Fruit fly (Drosophila melanogaster) whole organism, prepupa: ENCODE results near the gene CG5225.
A peak's percentile ranks its signal among the peaks of the same experiment; 100 is the strongest.

Experiments used
- CG10631 ChIP-seq: fragments of 200-800 bp; sonication (Bioruptor generic); optimal IDR thresholded peaks from 2 replicates; lab custom pipeline; 2016; ENCODE audit warnings: missing biosample characterization, missing genetic modification characterization
- CG10669 ChIP-seq: fragments of 200-800 bp; sonication (Bioruptor generic); optimal IDR thresholded peaks from 3 replicates; lab custom pipeline; 2018; ENCODE audit warnings: missing biosample characterization, mild to moderate bottlenecking, missing genetic modification characterization, moderate library complexity
- CG11294 ChIP-seq: fragments of 200-800 bp; sonication (Bioruptor generic); IDR thresholded peaks from 2 replicates; pipeline ENCODE4 v1.3.6; 2022; ENCODE audit warnings: missing biosample characterization, missing genetic modification characterization
- CG11762 ChIP-seq: fragments of 200-800 bp; sonication (Bioruptor generic); optimal IDR thresholded peaks from 3 replicates; lab custom pipeline; 2016; ENCODE audit warnings: missing biosample characterization, missing genetic modification characterization; ENCODE audit not compliant: insufficient read depth
- CG15336 ChIP-seq: fragments of 200-800 bp; sonication (Bioruptor generic); IDR thresholded peaks from 2 replicates; pipeline ENCODE4 v1.3.6; 2022; ENCODE audit warnings: missing biosample characterization, missing genetic modification characterization
- CG1621 ChIP-seq: fragments of 200-800 bp; sonication (Bioruptor generic); optimal IDR thresholded peaks from 3 replicates; lab custom pipeline; 2018; ENCODE audit warnings: missing biosample characterization, mild to moderate bottlenecking, missing genetic modification characterization
- CG16779 ChIP-seq: fragments of 200-800 bp; sonication (Bioruptor generic); optimal IDR thresholded peaks from 3 replicates; lab custom pipeline; 2017; ENCODE audit warnings: missing biosample characterization, mild to moderate bottlenecking, missing genetic modification characterization
- CG3032 ChIP-seq: fragments of 200-800 bp; optimal IDR thresholded peaks from 2 replicates; lab custom pipeline; 2019; ENCODE audit warnings: missing biosample characterization, mild to moderate bottlenecking, missing genetic modification characterization, moderate library complexity
- CG31627 ChIP-seq: fragments of 200-800 bp; sonication (Bioruptor generic); optimal IDR thresholded peaks from 3 replicates; lab custom pipeline; 2016; ENCODE audit warnings: missing biosample characterization, missing genetic modification characterization
- CG32006 ChIP-seq: fragments of 200-800 bp; sonication (Bioruptor generic); optimal IDR thresholded peaks from 3 replicates; lab custom pipeline; 2017; ENCODE audit warnings: missing biosample characterization, mild to moderate bottlenecking, missing genetic modification characterization
- CG3919 ChIP-seq: fragments of 200-800 bp; sonication (Bioruptor generic); optimal IDR thresholded peaks from 3 replicates; lab custom pipeline; 2016; ENCODE audit warnings: missing biosample characterization, missing genetic modification characterization
- CG4318 ChIP-seq: fragments of 200-800 bp; sonication (Bioruptor generic); optimal IDR thresholded peaks from 3 replicates; lab custom pipeline; 2017; ENCODE audit warnings: missing biosample characterization, mild to moderate bottlenecking, missing genetic modification characterization
- CG6163 ChIP-seq: fragments of 200-800 bp; sonication (Bioruptor generic); IDR thresholded peaks from 3 replicates; pipeline ENCODE4 v1.3.6; 2022; ENCODE audit warnings: missing biosample characterization, missing genetic modification characterization
- CG6276 ChIP-seq: fragments of 200-800 bp; sonication (Bioruptor generic); optimal IDR thresholded peaks from 2 replicates; lab custom pipeline; 2017; ENCODE audit warnings: missing biosample characterization, mild to moderate bottlenecking, missing genetic modification characterization
- CG6792 ChIP-seq: fragments of 200-800 bp; sonication (Bioruptor generic); optimal IDR thresholded peaks from 3 replicates; lab custom pipeline; 2016; ENCODE audit warnings: missing biosample characterization, missing genetic modification characterization
- CG6808 ChIP-seq: fragments of 200-800 bp; sonication (Bioruptor generic); optimal IDR thresholded peaks from 3 replicates; lab custom pipeline; 2017; ENCODE audit warnings: missing biosample characterization, missing genetic modification characterization, mild to moderate bottlenecking, moderate library complexity, missing genetic modification reagents
- CG7368 ChIP-seq: fragments of 200-800 bp; sonication (Bioruptor generic); optimal IDR thresholded peaks from 3 replicates; lab custom pipeline; 2016; ENCODE audit warnings: missing biosample characterization, missing genetic modification characterization
- CG8119 ChIP-seq: fragments of 200-800 bp; sonication (Bioruptor generic); IDR thresholded peaks from 3 replicates; pipeline ENCODE4 v1.3.6; 2022; ENCODE audit warnings: missing biosample characterization, missing genetic modification characterization
- CG8319 ChIP-seq: fragments of 200-800 bp; sonication (Bioruptor generic); optimal IDR thresholded peaks from 3 replicates; lab custom pipeline; 2016; ENCODE audit warnings: missing biosample characterization, missing genetic modification characterization
- CG8632 ChIP-seq: fragments of 200-800 bp; sonication (Bioruptor generic); optimal IDR thresholded peaks from 3 replicates; lab custom pipeline; 2016; ENCODE audit warnings: missing biosample characterization, missing genetic modification characterization
- CG9139 ChIP-seq: fragments of 200-800 bp; sonication (Bioruptor generic); optimal IDR thresholded peaks from 3 replicates; lab custom pipeline; 2017; ENCODE audit warnings: missing biosample characterization, mild to moderate bottlenecking, missing genetic modification characterization
- Eip75B ChIP-seq: fragments of 200-800 bp; sonication (Bioruptor generic); optimal IDR thresholded peaks from 3 replicates; lab custom pipeline; 2016; ENCODE audit warnings: missing biosample characterization, missing genetic modification characterization
- Eip78C ChIP-seq: fragments of 200-800 bp; sonication (Bioruptor generic); peaks from one replicate; lab custom pipeline; 2016; ENCODE audit warnings: missing biosample characterization, missing genetic modification characterization
- Eip93F ChIP-seq: fragments of 200-800 bp; sonication (Bioruptor generic); optimal IDR thresholded peaks from 2 replicates; lab custom pipeline; 2016; ENCODE audit warnings: missing biosample characterization, mild to moderate bottlenecking, missing genetic modification characterization
- Ets21C ChIP-seq: fragments of 200-800 bp; sonication (Bioruptor generic); optimal IDR thresholded peaks from 3 replicates; lab custom pipeline; 2016; ENCODE audit warnings: missing biosample characterization, missing genetic modification characterization
- Hr38 ChIP-seq: sonication (Bioruptor generic); optimal IDR thresholded peaks from 2 replicates; lab custom pipeline; 2016; ENCODE audit warnings: missing biosample characterization, missing genetic modification characterization
- Hr39 ChIP-seq: fragments of 200-800 bp; sonication (Bioruptor generic); optimal IDR thresholded peaks from 2 replicates; lab custom pipeline; 2016; ENCODE audit warnings: missing biosample characterization, missing genetic modification characterization
- Hr4 ChIP-seq: fragments of 200-800 bp; sonication (Bioruptor generic); optimal IDR thresholded peaks from 3 replicates; lab custom pipeline; 2016; ENCODE audit warnings: missing biosample characterization, missing genetic modification characterization
- Met ChIP-seq: fragments of 200-800 bp; sonication (Bioruptor generic); optimal IDR thresholded peaks from 3 replicates; lab custom pipeline; 2016; ENCODE audit warnings: missing biosample characterization, missing genetic modification characterization
- OdsH ChIP-seq: fragments of 200-800 bp; sonication (Bioruptor generic); optimal IDR thresholded peaks from 3 replicates; lab custom pipeline; 2016; ENCODE audit warnings: missing biosample characterization, missing genetic modification characterization
- Smox ChIP-seq: fragments of 200-800 bp; sonication (Bioruptor generic); optimal IDR thresholded peaks from 3 replicates; lab custom pipeline; 2016; ENCODE audit warnings: missing biosample characterization, missing genetic modification characterization
- Sox14 ChIP-seq: fragments of 200-800 bp; sonication (Bioruptor generic); optimal IDR thresholded peaks from 3 replicates; lab custom pipeline; 2016; ENCODE audit warnings: missing biosample characterization, missing genetic modification characterization
- Sox15 ChIP-seq: fragments of 200-800 bp; sonication (Bioruptor generic); optimal IDR thresholded peaks from 3 replicates; lab custom pipeline; 2016; ENCODE audit warnings: missing biosample characterization, missing genetic modification characterization
- achi ChIP-seq: fragments of 200-800 bp; sonication (Bioruptor generic); optimal IDR thresholded peaks from 3 replicates; lab custom pipeline; 2016; ENCODE audit warnings: missing biosample characterization, missing genetic modification characterization
- acj6 ChIP-seq: fragments of 200-800 bp; sonication (Bioruptor generic); optimal IDR thresholded peaks from 3 replicates; lab custom pipeline; 2016; ENCODE audit warnings: missing biosample characterization, missing genetic modification characterization
- cyc ChIP-seq: fragments of 200-800 bp; sonication (Bioruptor generic); optimal IDR thresholded peaks from 3 replicates; lab custom pipeline; 2016; ENCODE audit warnings: missing biosample characterization, missing genetic modification characterization
- dac ChIP-seq: fragments of 200-800 bp; sonication (Bioruptor generic); optimal IDR thresholded peaks from 2 replicates; lab custom pipeline; 2017; ENCODE audit warnings: missing biosample characterization, mild to moderate bottlenecking, missing genetic modification characterization
- dsx ChIP-seq: fragments of 200-800 bp; optimal IDR thresholded peaks from 3 replicates; lab custom pipeline; 2019; ENCODE audit warnings: missing biosample characterization, mild to moderate bottlenecking, missing genetic modification characterization, moderate library complexity; ENCODE audit not compliant: poor library complexity, severe bottlenecking
- eg ChIP-seq: fragments of 200-800 bp; sonication (Bioruptor generic); IDR thresholded peaks from 3 replicates; pipeline ENCODE4 v1.3.6; 2022; ENCODE audit warnings: missing biosample characterization, missing genetic modification characterization
- esn ChIP-seq: fragments of 200-800 bp; sonication (Bioruptor generic); optimal IDR thresholded peaks from 2 replicates; lab custom pipeline; 2016; ENCODE audit warnings: missing biosample characterization, mild to moderate bottlenecking, missing genetic modification characterization, moderate library complexity
- fd59A ChIP-seq: fragments of 200-800 bp; sonication (Bioruptor generic); optimal IDR thresholded peaks from 2 replicates; lab custom pipeline; 2017; ENCODE audit warnings: missing biosample characterization, mild to moderate bottlenecking, missing genetic modification characterization, missing genetic modification reagents
- fd85E ChIP-seq: fragments of 200-800 bp; sonication (Bioruptor generic); optimal IDR thresholded peaks from 3 replicates; lab custom pipeline; 2016; ENCODE audit warnings: missing biosample characterization, missing genetic modification characterization
- fkh ChIP-seq: fragments of 200-800 bp; sonication (Bioruptor generic); optimal IDR thresholded peaks from 3 replicates; lab custom pipeline; 2017; ENCODE audit warnings: missing biosample characterization, mild to moderate bottlenecking, missing genetic modification characterization, moderate library complexity
- lz ChIP-seq: fragments of 200-800 bp; sonication (Bioruptor generic); optimal IDR thresholded peaks from 3 replicates; lab custom pipeline; 2016; ENCODE audit warnings: missing biosample characterization, missing genetic modification characterization
- pdm3 ChIP-seq: fragments of 200-800 bp; sonication (Bioruptor generic); optimal IDR thresholded peaks from 3 replicates; lab custom pipeline; 2016; ENCODE audit warnings: missing biosample characterization, missing genetic modification characterization
- salr ChIP-seq, 2 experiments: fragments of 200-800 bp; sonication (Bioruptor generic); optimal IDR thresholded peaks; 3 replicates each; lab custom pipeline; 2016 to 2018; ENCODE audit warnings: missing biosample characterization in 2 of 2, missing genetic modification characterization in 2 of 2, mild to moderate bottlenecking in 1 of 2
- spab ChIP-seq: fragments of 200-800 bp; sonication (Bioruptor generic); optimal IDR thresholded peaks from 2 replicates; lab custom pipeline; 2017; ENCODE audit warnings: missing biosample characterization, mild to moderate bottlenecking, missing genetic modification characterization, missing genetic modification reagents
- ss ChIP-seq, 2 experiments: fragments of 200-800 bp; sonication (Bioruptor generic); optimal IDR thresholded peaks; 2 replicates in 1 of 2; 3 replicates in 1 of 2; lab custom pipeline; 2017 to 2018; ENCODE audit warnings: mild to moderate bottlenecking in 2 of 2, missing biosample characterization in 2 of 2, missing genetic modification characterization in 2 of 2, moderate library complexity in 1 of 2
- svp ChIP-seq: fragments of 200-800 bp; sonication (Bioruptor generic); peaks from one replicate; lab custom pipeline; 2016; ENCODE audit warnings: missing biosample characterization, missing genetic modification characterization
- topi ChIP-seq: fragments of 200-800 bp; sonication (Bioruptor generic); optimal IDR thresholded peaks from 3 replicates; lab custom pipeline; 2016; ENCODE audit warnings: missing biosample characterization, missing genetic modification characterization
- vri ChIP-seq: fragments of 200-800 bp; sonication (Bioruptor generic); optimal IDR thresholded peaks from 3 replicates; lab custom pipeline; 2016; ENCODE audit warnings: missing biosample characterization, mild to moderate bottlenecking, missing genetic modification characterization

Gene CG5225

DNA sequence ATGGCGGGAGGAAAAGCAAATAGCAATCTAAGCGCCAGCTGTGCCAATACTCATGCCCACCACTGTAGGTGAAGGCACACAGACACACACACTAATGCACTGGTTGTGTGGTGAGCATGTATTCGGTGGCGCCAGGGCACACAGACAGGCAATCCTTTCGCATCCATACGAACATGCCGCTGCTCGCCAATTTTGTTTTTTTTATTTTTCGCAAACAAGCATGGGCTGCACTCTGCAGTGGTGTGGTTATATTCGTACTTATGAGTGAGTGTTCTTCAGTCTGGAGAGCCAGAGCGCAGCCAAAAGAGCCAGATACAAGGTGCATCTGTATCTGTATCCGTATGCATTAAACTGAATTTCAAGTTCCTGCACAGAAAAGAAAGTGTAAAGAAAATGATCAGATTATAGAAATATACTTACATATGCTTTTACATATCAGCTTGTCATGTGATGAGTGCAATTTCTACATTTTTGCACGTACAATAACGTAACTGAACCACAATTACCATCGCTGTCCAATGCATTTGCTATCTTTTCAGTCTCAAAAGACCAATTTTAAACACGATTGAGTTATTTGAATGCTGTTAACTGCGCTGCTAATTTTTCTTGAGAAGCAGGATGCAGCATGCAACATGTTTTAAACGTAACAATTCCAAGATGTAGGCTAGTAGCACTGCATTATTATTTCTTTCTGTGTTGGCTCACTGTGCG, 30.8 kb downstream of the CG5225 start:
- TF ChIP-seq CG6808 = peak; percentile 85
- peak; percentile 72 for TF ChIP-seq vri (GFP tag; lab: Kevin White, UChicago)
- peak; percentile 32 for TF ChIP-seq fkh
- peak; percentile 90 for TF ChIP-seq dac
- peak; percentile 83 for TF ChIP-seq CG8319 (GFP tag; lab: Kevin White, UChicago)
- peak; percentile 76 for TF ChIP-seq cyc (GFP tag; lab: Kevin White, UChicago)
- TF ChIP-seq Eip75B (GFP tag; lab: Kevin White, UChicago) = peak; percentile 85
- TF ChIP-seq pdm3 (GFP tag; lab: Kevin White, UChicago) = peak; percentile 90
- TF ChIP-seq CG31627 = peak; percentile 87
- TF ChIP-seq Smox = peak; percentile 74
- TF ChIP-seq esn (GFP tag; lab: Kevin White, UChicago) = peak; percentile 82
- peak; percentile 69 for TF ChIP-seq dsx (GFP tag; lab: Kevin White, UChicago)
- TF ChIP-seq CG11294 (GFP tag; lab: Robert Waterston, UW) = peak; percentile 41
- peak; percentile 94 for TF ChIP-seq CG4318
- TF ChIP-seq Hr39 (GFP tag; lab: Kevin White, UChicago) = peak; percentile 86
- TF ChIP-seq CG15336 (GFP tag; lab: Robert Waterston, UW) = peak; percentile 81
- TF ChIP-seq svp = peak; percentile 95
- peak; percentile 82 for TF ChIP-seq CG3032 (tag; lab: Kevin White, UChicago)
- TF ChIP-seq CG32006 = peak; percentile 98
- peak; percentile 86 for TF ChIP-seq CG10669 (GFP tag; lab: Kevin White, UChicago)
- peak; percentile 90 for TF ChIP-seq CG10631 (GFP tag; lab: Kevin White, UChicago)
- TF ChIP-seq Eip78C = peak; percentile 97
- TF ChIP-seq Hr4 (GFP tag; lab: Kevin White, UChicago) = peak; percentile 93
- TF ChIP-seq CG8632 (GFP tag; lab: Kevin White, UChicago) = peak; percentile 89
- TF ChIP-seq Met (GFP tag; lab: Kevin White, UChicago) = peak; percentile 67
- TF ChIP-seq OdsH (GFP tag; lab: Kevin White, UChicago) = peak; percentile 91
- peak; percentile 77 for TF ChIP-seq Ets21C (GFP tag; lab: Kevin White, UChicago)
- TF ChIP-seq Hr38 = no peak
- peak; percentile 88 for TF ChIP-seq achi (GFP tag; lab: Kevin White, UChicago)
- TF ChIP-seq CG16779 = peak; percentile 75
- TF ChIP-seq Sox14 (GFP tag; lab: Kevin White, UChicago) = peak; percentile 91
- peak; percentile 83 for TF ChIP-seq CG11762 (GFP tag; lab: Kevin White, UChicago)
- TF ChIP-seq ss (GFP tag; optimal IDR thresholded peaks at IDR 0.05; lab: Kevin White, UChicago) = peak; percentile 73 to 79
- TF ChIP-seq lz = peak; percentile 78
- no peak for TF ChIP-seq Eip93F (GFP tag; lab: Kevin White, UChicago)
- peak; percentile 45 for TF ChIP-seq eg
- TF ChIP-seq CG7368 (GFP tag; lab: Kevin White, UChicago) = peak; percentile 77
- TF ChIP-seq CG8119 (GFP tag; lab: Robert Waterston, UW) = peak; percentile 91
- peak; percentile 87 for TF ChIP-seq spab (GFP tag; lab: Kevin White, UChicago)
- TF ChIP-seq fd59A (GFP tag; lab: Kevin White, UChicago) = peak; percentile 88
- TF ChIP-seq CG9139 (GFP tag; lab: Kevin White, UChicago) = no peak
- peak; percentile 78 for TF ChIP-seq CG1621
- peak; percentile 89 for TF ChIP-seq CG6276 (GFP tag; lab: Kevin White, UChicago)
- peak; percentile 88 for TF ChIP-seq CG3919 (GFP tag; lab: Kevin White, UChicago)
- TF ChIP-seq CG6792 = peak; percentile 88
- peak; percentile 74 to 95 for TF ChIP-seq salr (GFP tag; optimal IDR thresholded peaks at IDR 0.05; lab: Kevin White, UChicago)
- peak; percentile 81 for TF ChIP-seq topi (GFP tag; lab: Kevin White, UChicago)
- peak; percentile 92 for TF ChIP-seq Sox15 (GFP tag; lab: Kevin White, UChicago)
- TF ChIP-seq acj6 (GFP tag; lab: Kevin White, UChicago) = peak; percentile 87
- TF ChIP-seq CG6163 (GFP tag; lab: Robert Waterston, UW) = peak; percentile 61
- TF ChIP-seq fd85E (GFP tag; lab: Kevin White, UChicago) = peak; percentile 26
